Fruit fly (Drosophila melanogaster) whole organism, embryonic: ENCODE measurements around the gene CG13369.

ENCODE experiments used
- Asciz ChIP-seq: fragments of 200-800 bp; sonication (Bioruptor generic); optimal IDR thresholded peaks from 2 replicates; lab custom pipeline; 2017; ENCODE audit warnings: missing biosample characterization, mild to moderate bottlenecking, missing genetic modification characterization, missing genetic modification reagents
- Atf-2 ChIP-seq: fragments of 200-800 bp; sonication (Bioruptor generic); optimal IDR thresholded peaks from 2 replicates; lab custom pipeline; 2016; ENCODE audit warnings: missing biosample characterization, missing genetic modification characterization
- CG14050 ChIP-seq: fragments of 200-800 bp; sonication (Bioruptor generic); IDR thresholded peaks from 3 replicates; pipeline ENCODE4 v1.3.6; 2022; ENCODE audit warnings: missing biosample characterization, missing genetic modification characterization
- CG14710 ChIP-seq: fragments of 200-800 bp; sonication (Bioruptor generic); optimal IDR thresholded peaks from 3 replicates; lab custom pipeline; 2019; ENCODE audit warnings: missing biosample characterization, mild to moderate bottlenecking, missing genetic modification characterization, moderate library complexity
- CG14860 ChIP-seq: fragments of 200-800 bp; sonication (Bioruptor generic); IDR thresholded peaks from 3 replicates; pipeline ENCODE4 v1.3.6; 2022; ENCODE audit warnings: missing biosample characterization, missing genetic modification characterization; ENCODE audit not compliant: partially characterized antibody
- CG1603 ChIP-seq: fragments of 200-800 bp; sonication (Bioruptor generic); optimal IDR thresholded peaks from 2 replicates; lab custom pipeline; 2019; ENCODE audit warnings: missing biosample characterization, mild to moderate bottlenecking, missing genetic modification characterization, moderate library complexity
- CG16813 ChIP-seq: fragments of 200-800 bp; sonication (Bioruptor generic); IDR thresholded peaks from 3 replicates; pipeline ENCODE4 v1.3.6; 2022; ENCODE audit warnings: missing biosample characterization, missing genetic modification characterization; ENCODE audit not compliant: partially characterized antibody
- CG17186 ChIP-seq: fragments of 200-800 bp; sonication (Bioruptor generic); optimal IDR thresholded peaks from 3 replicates; lab custom pipeline; 2017; ENCODE audit warnings: missing biosample characterization, missing genetic modification reagents, missing genetic modification characterization
- CG31441 ChIP-seq: fragments of 200-800 bp; sonication (Bioruptor generic); IDR thresholded peaks from 2 replicates; pipeline ENCODE4 v1.3.6; 2022; ENCODE audit warnings: missing biosample characterization, missing genetic modification characterization
- CG33213 ChIP-seq: fragments of 200-800 bp; sonication (Bioruptor generic); optimal IDR thresholded peaks from 3 replicates; lab custom pipeline; 2016; ENCODE audit warnings: missing biosample characterization, missing genetic modification characterization
- CG34224 ChIP-seq: fragments of 200-800 bp; sonication (Bioruptor generic); IDR thresholded peaks from 3 replicates; pipeline ENCODE4 v1.3.6; 2022; ENCODE audit warnings: missing biosample characterization, missing genetic modification characterization; ENCODE audit not compliant: partially characterized antibody
- CG8290 ChIP-seq, 3 experiments: fragments of 200-800 bp; sonication (Bioruptor generic); optimal IDR thresholded peaks; 2 replicates each; lab custom pipeline; 2016 to 2019; ENCODE audit warnings: missing biosample characterization in 3 of 3, missing genetic modification characterization in 3 of 3, mild to moderate bottlenecking in 2 of 3, moderate library complexity in 1 of 3
- CG9727 ChIP-seq: fragments of 200-800 bp; sonication (Bioruptor generic); optimal IDR thresholded peaks from 3 replicates; lab custom pipeline; 2017; ENCODE audit warnings: missing biosample characterization, mild to moderate bottlenecking, missing genetic modification characterization
- CG9876 ChIP-seq: fragments of 200-800 bp; sonication (Bioruptor generic); optimal IDR thresholded peaks from 2 replicates; lab custom pipeline; 2016; ENCODE audit warnings: missing biosample characterization, missing genetic modification characterization
- CTCF ChIP-seq: fragments of 200-800 bp; sonication (Bioruptor generic); optimal IDR thresholded peaks from 2 replicates; lab custom pipeline; 2017; ENCODE audit warnings: missing biosample characterization, mild to moderate bottlenecking, missing genetic modification characterization, moderate library complexity
- D19A ChIP-seq: fragments of 200-800 bp; optimal IDR thresholded peaks from 3 replicates; lab custom pipeline; 2019; ENCODE audit warnings: missing biosample characterization, mild to moderate bottlenecking, missing genetic modification characterization, moderate library complexity
- Dbx ChIP-seq: fragments of 200-800 bp; sonication (Bioruptor generic); IDR thresholded peaks from 3 replicates; pipeline ENCODE4 v1.3.6; 2022; ENCODE audit warnings: missing biosample characterization, missing genetic modification characterization
- Dp ChIP-seq: fragments of 200-800 bp; sonication (Bioruptor generic); optimal IDR thresholded peaks from 2 replicates; lab custom pipeline; 2018; ENCODE audit warnings: missing biosample characterization, mild to moderate bottlenecking, missing genetic modification characterization, moderate library complexity
- Eip74EF ChIP-seq, 2 experiments: fragments of 200-800 bp in 1 of 2; fragments of >200 bp in 1 of 2; sonication (Bioruptor generic) in 1 of 2; optimal IDR thresholded peaks; 2 replicates each; lab custom pipeline; 2017 to 2019; ENCODE audit warnings: missing biosample characterization in 2 of 2, missing genetic modification characterization in 2 of 2, mild to moderate bottlenecking in 1 of 2, moderate library complexity in 1 of 2
- GATAe ChIP-seq: fragments of 200-800 bp; sonication (Bioruptor generic); conservative IDR thresholded peaks from 2 replicates; pipeline ENCODE4 v1.3.6; 2022; ENCODE audit warnings: missing biosample characterization, missing genetic modification characterization
- HLH4C ChIP-seq: fragments of 200-800 bp; sonication (Bioruptor generic); IDR thresholded peaks from 3 replicates; pipeline ENCODE4 v1.3.6; 2022; ENCODE audit warnings: missing biosample characterization, missing genetic modification characterization; ENCODE audit not compliant: partially characterized antibody
- Hmx ChIP-seq: fragments of 200-800 bp; sonication (Bioruptor generic); optimal IDR thresholded peaks from 2 replicates; lab custom pipeline; 2016; ENCODE audit warnings: missing biosample characterization, missing genetic modification characterization
- Hsf ChIP-seq: fragments of 200-800 bp; sonication (Bioruptor generic); optimal IDR thresholded peaks from 3 replicates; lab custom pipeline; 2016; ENCODE audit warnings: missing biosample characterization, missing genetic modification characterization
- MTF-1 ChIP-seq: fragments of 200-800 bp; sonication (Bioruptor generic); optimal IDR thresholded peaks from 2 replicates; lab custom pipeline; 2018; ENCODE audit warnings: missing biosample characterization, mild to moderate bottlenecking, missing genetic modification characterization, borderline replicate concordance
- Meics ChIP-seq: fragments of 200-800 bp; sonication (Bioruptor generic); optimal IDR thresholded peaks from 2 replicates; lab custom pipeline; 2017; ENCODE audit warnings: missing biosample characterization, mild to moderate bottlenecking, missing genetic modification characterization
- NFAT ChIP-seq: fragments of 200-800 bp; sonication (Bioruptor generic); IDR thresholded peaks from 2 replicates; pipeline ENCODE4 v1.3.6; 2022; ENCODE audit warnings: missing biosample characterization, missing genetic modification characterization
- Opbp ChIP-seq: fragments of 200-800 bp; sonication (Bioruptor generic); IDR thresholded peaks from 3 replicates; pipeline ENCODE4 v1.3.6; 2022; ENCODE audit warnings: missing biosample characterization, missing genetic modification characterization; ENCODE audit not compliant: partially characterized antibody
- Scr ChIP-seq: fragments of 200-800 bp; sonication (Bioruptor generic); IDR thresholded peaks from 2 replicates; pipeline ENCODE4 v1.3.6; 2022; ENCODE audit warnings: missing biosample characterization, missing genetic modification characterization; ENCODE audit not compliant: partially characterized antibody
- chinmo ChIP-seq: fragments of 200-800 bp; sonication (Bioruptor generic); IDR thresholded peaks from 4 replicates; pipeline ENCODE4 v1.3.6; 2022; ENCODE audit warnings: missing biosample characterization, missing genetic modification characterization; ENCODE audit not compliant: partially characterized antibody
- dan ChIP-seq: fragments of 200-800 bp; sonication (Bioruptor generic); IDR thresholded peaks from 2 replicates; pipeline ENCODE4 v1.3.6; 2022; ENCODE audit warnings: missing biosample characterization, missing genetic modification characterization
- ems ChIP-seq: fragments of 200-800 bp; sonication (Bioruptor generic); optimal IDR thresholded peaks from 3 replicates; lab custom pipeline; 2016; ENCODE audit warnings: missing biosample characterization, missing genetic modification characterization
- gem ChIP-seq: fragments of 200-800 bp; sonication (Bioruptor generic); optimal IDR thresholded peaks from 2 replicates; lab custom pipeline; 2019; ENCODE audit warnings: missing biosample characterization, mild to moderate bottlenecking, missing genetic modification characterization, moderate library complexity
- grau ChIP-seq: fragments of 200-800 bp; optimal IDR thresholded peaks from 3 replicates; lab custom pipeline; 2019; ENCODE audit warnings: missing biosample characterization, mild to moderate bottlenecking, missing genetic modification characterization, moderate library complexity
- hbn ChIP-seq: fragments of 200-800 bp; sonication (Bioruptor generic); IDR thresholded peaks from 2 replicates; pipeline ENCODE4 v1.3.6; 2022; ENCODE audit warnings: missing biosample characterization, missing genetic modification characterization; ENCODE audit not compliant: partially characterized antibody
- inv ChIP-seq: fragments of 200-800 bp; sonication (Bioruptor generic); IDR thresholded peaks from 2 replicates; pipeline ENCODE4 v1.3.6; 2022; ENCODE audit warnings: missing biosample characterization, missing genetic modification characterization; ENCODE audit not compliant: partially characterized antibody
- lbe ChIP-seq: fragments of 200-800 bp; sonication (Bioruptor generic); optimal IDR thresholded peaks from 2 replicates; lab custom pipeline; 2016; ENCODE audit warnings: missing biosample characterization, mild to moderate bottlenecking, missing genetic modification characterization
- mld ChIP-seq: fragments of 200-800 bp; sonication (Bioruptor generic); IDR thresholded peaks from 3 replicates; pipeline ENCODE4 v1.3.6; 2022; ENCODE audit warnings: missing biosample characterization, missing genetic modification characterization; ENCODE audit not compliant: partially characterized antibody
- nerfin-1 ChIP-seq: fragments of 200-800 bp; sonication (Bioruptor generic); optimal IDR thresholded peaks from 3 replicates; lab custom pipeline; 2019; ENCODE audit warnings: missing biosample characterization, mild to moderate bottlenecking, missing genetic modification characterization, moderate library complexity
- nmo ChIP-seq: fragments of 200-800 bp; sonication (Bioruptor generic); optimal IDR thresholded peaks from 2 replicates; lab custom pipeline; 2018; ENCODE audit warnings: missing biosample characterization, mild to moderate bottlenecking, missing genetic modification characterization, moderate library complexity
- pzg ChIP-seq: fragments of 200-800 bp; sonication (Bioruptor generic); optimal IDR thresholded peaks from 3 replicates; lab custom pipeline; 2018; ENCODE audit warnings: missing biosample characterization, mild to moderate bottlenecking, missing genetic modification characterization, moderate library complexity
- seq ChIP-seq: fragments of 200-800 bp; sonication (Bioruptor generic); IDR thresholded peaks from 2 replicates; pipeline ENCODE4 v1.3.6; 2022; ENCODE audit warnings: missing biosample characterization, missing genetic modification characterization
- sisA ChIP-seq: fragments of 200-800 bp; sonication (Bioruptor generic); IDR thresholded peaks from 2 replicates; pipeline ENCODE4 v1.3.6; 2022; ENCODE audit warnings: missing biosample characterization, missing genetic modification characterization
- sna ChIP-seq: fragments of 200-800 bp; sonication (Bioruptor generic); IDR thresholded peaks from 2 replicates; pipeline ENCODE4 v1.3.6; 2022; ENCODE audit warnings: missing biosample characterization, missing genetic modification characterization; ENCODE audit not compliant: partially characterized antibody
- stwl ChIP-seq: fragments of 200-800 bp; sonication (Bioruptor generic); optimal IDR thresholded peaks from 3 replicates; lab custom pipeline; 2018; ENCODE audit warnings: missing biosample characterization, mild to moderate bottlenecking, missing genetic modification characterization, moderate library complexity
- tna ChIP-seq: fragments of 200-800 bp; sonication (Bioruptor generic); IDR thresholded peaks from 2 replicates; pipeline ENCODE4 v1.3.6; 2022; ENCODE audit warnings: missing biosample characterization, missing genetic modification characterization; ENCODE audit not compliant: partially characterized antibody
- trh ChIP-seq: fragments of 200-800 bp; sonication (Bioruptor generic); optimal IDR thresholded peaks from 2 replicates; lab custom pipeline; 2016; ENCODE audit warnings: missing biosample characterization, missing genetic modification characterization
- zf30C ChIP-seq: fragments of 200-800 bp; sonication (Bioruptor generic); optimal IDR thresholded peaks from 3 replicates; lab custom pipeline; 2018; ENCODE audit warnings: missing biosample characterization, mild to moderate bottlenecking, missing genetic modification characterization

Gene CG13369

dm6 chrX:621132-621555, 2.1 kb upstream of the CG13369 start, which contains the start of the genes CG13365 and Vsp37A (continued):
- TF ChIP-seq CG1603 (tag; lab: Kevin White, UChicago) (peak; percentile 14), chinmo (GFP tag; lab: Robert Waterston, UW) (0 out of 4 replicates have a peak, but pooled peaks have one; percentile 28), Dbx (GFP tag; lab: Robert Waterston, UW) (0 out of 3 replicates have a peak, but pooled peaks have one; percentile 40), CG33213 (GFP tag; lab: Kevin White, UChicago) (peak; percentile 28), NFAT (GFP tag; lab: Robert Waterston, UW) (no peak), Eip74EF (GFP tag; optimal IDR thresholded peaks at IDR 0.05; lab: Kevin White, UChicago) (no peak), Hmx (GFP tag; lab: Kevin White, UChicago) (no peak), trh (GFP tag; lab: Kevin White, UChicago) (peak; percentile 11), pzg (GFP tag; lab: Kevin White, UChicago) (peak; percentile 50), Meics (peak; percentile 44), sisA (0 out of 2 replicates have a peak, but pooled peaks have one; percentile 13), GATAe (GFP tag; lab: Robert Waterston, UW) (no peak), Opbp (no peak), seq (GFP tag; lab: Robert Waterston, UW) (no peak), CTCF (peak; percentile 34), CG14050 (GFP tag; lab: Robert Waterston, UW) (no peak)

- TF ChIP-seq CG31441 (GFP tag; lab: Robert Waterston, UW) (peak; percentile 39; the same call in 1 of the 2 replicates), Atf-2 (GFP tag; lab: Kevin White, UChicago) (no peak), ems (GFP tag; lab: Kevin White, UChicago) (no peak), nerfin-1 (peak; percentile 10), CG14860 (GFP tag; lab: Robert Waterston, UW) (peak; percentile 82), sna (peak; percentile 69), inv (GFP tag; lab: Robert Waterston, UW) (peak; percentile 61), Hsf (GFP tag; lab: Kevin White, UChicago) (no peak), HLH4C (peak; percentile 92), zf30C (GFP tag; lab: Kevin White, UChicago) (no peak), gem (tag; lab: Kevin White, UChicago) (peak; percentile 19), nmo (GFP tag; lab: Kevin White, UChicago) (peak; percentile 33), CG14710 (tag; lab: Kevin White, UChicago) (peak; percentile 50), Dp (GFP tag; lab: Kevin White, UChicago) (peak; percentile 37), CG8290 (GFP tag; optimal IDR thresholded peaks at IDR 0.05; lab: Kevin White, UChicago) (peak; percentile 24), CG8290 (tag; optimal IDR thresholded peaks at IDR 0.05; lab: Kevin White, UChicago) (no peak), Scr (GFP tag; lab: Robert Waterston, UW) (peak; percentile 83), stwl (tag; lab: Kevin White, UChicago) (peak; percentile 54), D19A (no peak), tna (GFP tag; lab: Robert Waterston, UW) (peak; percentile 88), CG9727 (GFP tag; lab: Kevin White, UChicago) (peak; percentile 30), dan (GFP tag; lab: Robert Waterston, UW) (no peak), MTF-1 (no peak), CG34224 (GFP tag; lab: Robert Waterston, UW) (peak; percentile 79), pzg (GFP tag; lab: Kevin White, UChicago) (peak; percentile 24), CG17186 (GFP tag; lab: Kevin White, UChicago) (peak; percentile 19), lbe (peak; percentile 19), mld (peak; percentile 69; the same call in 2 of the 3 replicates), CG16813 (GFP tag; lab: Robert Waterston, UW) (peak; percentile 82), hbn (peak; percentile 64; the same call in 1 of the 2 replicates), Asciz (GFP tag; lab: Kevin White, UChicago) (no peak), CG9876 (GFP tag; lab: Kevin White, UChicago) (no peak), grau (tag; lab: Kevin White, UChicago) (peak; percentile 3)
These were observed 1.9 kb downstream of the CG13369 start, which contains the start of the genes CG13364 and Hinfp for dm6 chrX:625157-625627. TSS of gene CG13364 (minus strand) at chrX:625203. TSS of gene Hinfp (plus strand) at chrX:625542.
